Worm (Caenorhabditis elegans) whole organism, midembryonic: ENCODE measurements around the gene abts-4.

Source experiments
- T22C8.4 ChIP-seq: fragments of 200-800 bp; sonication (Bioruptor generic); IDR thresholded peaks from 2 replicates; pipeline ENCODE4 v1.3.6; 2022; ENCODE audit warnings: missing genetic modification characterization, missing compliant biosample characterization
- cog-1 ChIP-seq: sonication (generic microtip); optimal IDR thresholded peaks from 2 replicates; lab custom pipeline; 2016; ENCODE audit warnings: missing genetic modification characterization, missing compliant biosample characterization
- flt-1 ChIP-seq: fragments of 200-800 bp; sonication (Bioruptor generic); IDR thresholded peaks from 2 replicates; pipeline ENCODE4 v1.3.6; 2022; ENCODE audit warnings: missing genetic modification characterization, missing compliant biosample characterization
- klf-2 ChIP-seq: fragments of 200-800 bp; sonication (Bioruptor generic); conservative IDR thresholded peaks from 2 replicates; pipeline ENCODE4 v1.3.6; 2022; ENCODE audit warnings: missing genetic modification reagents, missing genetic modification characterization, missing compliant biosample characterization
- med-1 ChIP-seq: sonication (generic microtip); optimal IDR thresholded peaks from 2 replicates; lab custom pipeline; 2017; ENCODE audit warnings: missing genetic modification characterization, mild to moderate bottlenecking, missing compliant biosample characterization, antibody characterized with exemption, missing genetic modification reagents; ENCODE audit not compliant: insufficient read depth
- ref-1 ChIP-seq: fragments of 200-800 bp; sonication (Bioruptor generic); conservative IDR thresholded peaks from 2 replicates; pipeline ENCODE4 v1.3.6; 2022; ENCODE audit warnings: missing genetic modification reagents, missing genetic modification characterization, missing compliant biosample characterization
- tab-1 ChIP-seq: fragments of 200-800 bp; sonication (Bioruptor generic); IDR thresholded peaks from 2 replicates; pipeline ENCODE4 v1.3.6; 2022; ENCODE audit warnings: missing genetic modification characterization, missing compliant biosample characterization
- ztf-23 ChIP-seq: fragments of 200-800 bp; sonication (Bioruptor generic); IDR thresholded peaks from 2 replicates; pipeline ENCODE4 v1.3.6; 2022; ENCODE audit warnings: missing genetic modification reagents, missing genetic modification characterization, missing compliant biosample characterization
- ztf-29 ChIP-seq: fragments of 200-800 bp; sonication (Bioruptor generic); IDR thresholded peaks from 2 replicates; pipeline ENCODE4 v1.3.6; 2022; ENCODE audit warnings: missing genetic modification reagents, missing genetic modification characterization, missing compliant biosample characterization

abts-4 gene

DNA sequence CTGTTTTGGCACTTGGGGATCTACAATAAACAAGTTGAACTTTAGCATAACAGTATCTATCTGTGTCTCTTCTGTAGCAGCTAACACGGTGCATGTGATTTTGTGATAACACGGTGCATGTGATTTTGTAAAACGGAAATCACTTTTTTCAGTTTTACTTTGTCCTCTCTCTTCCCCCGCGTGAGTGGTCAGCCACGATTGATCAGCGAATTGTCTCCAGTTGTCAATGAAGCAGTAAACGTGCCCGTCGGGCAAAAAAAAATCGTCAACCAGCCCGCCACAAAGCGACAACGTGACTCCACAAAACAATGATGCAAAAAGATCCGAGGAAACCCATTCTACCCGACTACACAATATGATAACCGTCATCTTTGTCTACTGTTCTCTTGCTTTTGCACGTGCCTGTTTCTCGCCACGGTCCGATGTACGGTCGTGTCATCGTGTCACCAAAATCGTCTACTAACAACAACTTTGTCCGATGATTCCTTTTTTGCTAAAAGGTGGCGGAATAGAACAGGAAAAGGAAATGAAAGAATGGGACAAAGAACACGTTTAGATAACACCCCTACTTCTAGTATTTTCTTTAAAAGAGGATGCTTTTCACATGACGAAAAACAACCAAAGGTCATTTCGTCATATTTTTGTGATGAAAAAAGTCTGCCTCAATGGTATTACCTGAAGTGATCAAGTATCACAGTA is 12.3 kb downstream of the abts-4 start:
- no peak for TF ChIP-seq ztf-23 (GFP tag; lab: Robert Waterston, UW)
- no peak for TF ChIP-seq ref-1 (GFP tag; lab: Robert Waterston, UW)
- no peak for TF ChIP-seq T22C8.4
- TF ChIP-seq cog-1 (tag; lab: Kevin White, UChicago), result no peak
- TF ChIP-seq tab-1 (GFP tag; lab: Robert Waterston, UW), result no peak
- no peak for TF ChIP-seq klf-2 (GFP tag; lab: Robert Waterston, UW)
- TF ChIP-seq ztf-29 (GFP tag; lab: Robert Waterston, UW), result no peak
- no peak for TF ChIP-seq med-1 (GFP tag; lab: Kevin White, UChicago)
- no peak for TF ChIP-seq flt-1 (GFP tag; lab: Robert Waterston, UW)

DNA sequence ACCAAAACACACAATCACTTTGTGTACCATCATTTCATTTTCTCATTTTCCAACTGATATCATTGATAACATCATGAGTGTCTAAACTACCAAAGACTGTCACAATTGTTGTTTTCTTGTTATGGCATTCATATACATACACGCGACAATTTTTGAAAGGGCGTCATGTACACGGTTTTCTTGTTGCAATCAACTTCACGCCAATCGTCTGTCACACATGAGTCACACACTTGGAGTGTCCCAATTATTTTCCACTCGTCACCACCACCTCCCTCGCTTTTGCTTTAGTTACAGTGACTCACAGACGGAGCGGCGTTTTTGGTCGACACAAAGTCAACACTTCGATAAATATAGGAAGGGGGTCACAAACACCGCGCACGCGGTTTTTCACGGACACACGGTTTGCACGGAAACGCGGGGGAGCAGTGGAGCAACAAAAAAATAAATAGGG is 13.6 kb downstream of the abts-4 start:
- TF ChIP-seq klf-2 (GFP tag; lab: Robert Waterston, UW) (no peak), T22C8.4 (no peak), ref-1 (GFP tag; lab: Robert Waterston, UW) (no peak)

DNA sequence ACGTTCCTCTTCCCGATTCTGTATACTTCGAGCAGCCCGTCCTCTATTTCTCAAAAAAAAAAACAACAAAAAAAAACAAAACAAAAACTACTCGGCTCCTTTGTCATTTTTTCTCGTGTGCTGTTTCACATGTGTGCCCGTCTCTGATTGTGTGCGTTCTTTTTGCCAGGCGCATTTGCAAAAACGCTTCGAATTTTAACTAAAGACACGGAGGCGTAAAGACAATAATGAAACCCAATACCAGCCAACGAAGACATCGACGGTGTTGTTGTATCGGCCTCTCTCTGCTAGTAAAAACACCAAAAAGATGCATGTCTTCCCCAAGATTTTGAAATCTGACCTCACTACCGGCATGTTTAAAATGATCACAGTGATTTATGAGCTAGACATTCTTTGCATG is 14.7 kb downstream of the abts-4 start:
- TF ChIP-seq ztf-23 (GFP tag; lab: Robert Waterston, UW) (no peak), ztf-29 (GFP tag; lab: Robert Waterston, UW) (no peak)

DNA sequence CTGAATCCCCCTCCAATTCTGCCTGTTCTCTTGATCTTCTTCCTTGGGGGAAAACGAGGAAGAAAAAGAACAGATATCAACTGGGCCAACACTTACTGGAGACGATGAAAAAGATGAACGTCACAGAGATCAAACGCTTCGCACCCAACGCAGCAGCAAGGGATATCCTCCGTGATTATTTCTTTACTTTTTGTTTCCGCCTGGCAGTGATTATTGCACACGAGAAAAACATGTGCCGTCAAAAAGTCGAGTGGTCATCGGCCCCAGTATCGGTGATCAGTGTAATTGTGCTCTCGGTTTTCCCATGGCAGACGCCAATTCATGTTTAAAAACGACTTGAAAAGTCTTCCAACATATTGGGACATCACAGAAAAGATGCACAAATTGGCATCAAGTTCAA is 16.0 kb downstream of the abts-4 start:
- no peak for TF ChIP-seq tab-1 (GFP tag; lab: Robert Waterston, UW)
- no peak for TF ChIP-seq ztf-23 (GFP tag; lab: Robert Waterston, UW)
- no peak for TF ChIP-seq cog-1 (tag; lab: Kevin White, UChicago)
- no peak for TF ChIP-seq T22C8.4
- no peak for TF ChIP-seq klf-2 (GFP tag; lab: Robert Waterston, UW)
- TF ChIP-seq flt-1 (GFP tag; lab: Robert Waterston, UW), result no peak
- no peak for TF ChIP-seq ztf-29 (GFP tag; lab: Robert Waterston, UW)
- no peak for TF ChIP-seq ref-1 (GFP tag; lab: Robert Waterston, UW)
- no peak for TF ChIP-seq med-1 (GFP tag; lab: Kevin White, UChicago)

DNA sequence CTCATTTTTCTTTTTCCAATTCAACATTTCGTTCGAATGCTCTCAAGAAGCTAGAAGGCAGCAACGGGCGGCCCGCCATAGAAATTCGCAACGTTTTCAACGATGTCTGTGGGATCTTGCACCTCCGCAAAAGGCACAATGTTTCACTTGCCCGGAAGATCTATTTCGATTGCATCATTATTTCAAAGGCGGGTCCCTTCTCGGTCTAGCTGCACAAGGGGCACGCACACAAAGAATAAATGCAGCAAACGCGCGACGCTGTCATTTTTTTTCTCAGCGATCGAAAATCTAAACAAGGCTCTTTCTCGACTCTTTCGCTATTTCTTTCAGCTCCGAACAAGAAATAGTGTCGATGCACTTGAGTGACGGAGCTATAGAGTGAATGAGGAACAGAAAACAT is 16.6 kb downstream of the abts-4 start:
- TF ChIP-seq ref-1 (GFP tag; lab: Robert Waterston, UW) (no peak), ztf-29 (GFP tag; lab: Robert Waterston, UW) (no peak), T22C8.4 (no peak), med-1 (GFP tag; lab: Kevin White, UChicago) (no peak), cog-1 (tag; lab: Kevin White, UChicago) (no peak), tab-1 (GFP tag; lab: Robert Waterston, UW) (no peak), klf-2 (GFP tag; lab: Robert Waterston, UW) (no peak), ztf-23 (GFP tag; lab: Robert Waterston, UW) (no peak)

DNA sequence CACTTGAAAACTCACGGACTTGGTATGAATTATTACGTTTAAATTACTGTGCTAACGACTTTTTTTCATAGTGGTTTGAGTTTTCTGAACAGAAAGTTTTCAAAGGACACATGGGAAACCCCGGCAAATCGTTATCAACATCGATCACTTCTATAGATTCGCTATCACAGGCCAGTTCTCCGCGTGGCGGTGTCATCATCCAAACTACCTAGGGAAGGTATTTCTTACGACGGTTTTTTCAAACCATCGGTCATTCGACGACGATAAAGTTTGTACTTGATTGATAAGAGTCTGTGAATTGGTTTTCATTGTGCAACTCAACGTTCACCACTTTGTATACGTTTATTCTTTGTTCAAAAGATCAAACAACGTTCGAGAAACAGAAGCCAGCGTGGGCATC is 17.0 kb downstream of the abts-4 start:
- TF ChIP-seq T22C8.4, result no peak
- TF ChIP-seq flt-1 (GFP tag; lab: Robert Waterston, UW), result no peak
- no peak for TF ChIP-seq ztf-23 (GFP tag; lab: Robert Waterston, UW)
- no peak for TF ChIP-seq ref-1 (GFP tag; lab: Robert Waterston, UW)
- no peak for TF ChIP-seq tab-1 (GFP tag; lab: Robert Waterston, UW)
- no peak for TF ChIP-seq cog-1 (tag; lab: Kevin White, UChicago)

DNA sequence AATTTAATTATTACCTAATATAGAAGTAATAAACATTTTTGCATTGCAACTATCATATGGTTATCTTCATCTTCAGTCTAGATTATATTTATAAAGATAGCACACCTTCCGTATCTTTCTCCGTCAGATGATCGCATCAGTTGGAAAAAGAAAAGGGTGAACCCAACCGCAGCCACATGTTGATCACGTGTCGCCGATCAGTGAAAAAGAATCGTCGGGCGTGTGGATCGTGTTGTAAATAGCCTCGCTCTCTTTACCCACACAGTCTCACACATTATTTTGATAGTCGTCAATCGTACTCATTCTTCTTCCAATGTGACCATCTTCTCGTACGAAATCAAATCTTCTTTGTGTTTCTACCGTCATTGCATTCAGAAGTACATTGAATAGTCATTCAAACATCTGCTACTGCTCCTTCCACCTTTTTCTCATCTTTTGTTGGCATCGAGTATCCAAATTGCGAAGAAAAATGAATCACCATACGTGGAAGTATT is 17.6 kb downstream of the abts-4 start:
- TF ChIP-seq cog-1 (tag; lab: Kevin White, UChicago), result peak; percentile 14
- TF ChIP-seq tab-1 (GFP tag; lab: Robert Waterston, UW), result no peak
- TF ChIP-seq flt-1 (GFP tag; lab: Robert Waterston, UW), result no peak

DNA sequence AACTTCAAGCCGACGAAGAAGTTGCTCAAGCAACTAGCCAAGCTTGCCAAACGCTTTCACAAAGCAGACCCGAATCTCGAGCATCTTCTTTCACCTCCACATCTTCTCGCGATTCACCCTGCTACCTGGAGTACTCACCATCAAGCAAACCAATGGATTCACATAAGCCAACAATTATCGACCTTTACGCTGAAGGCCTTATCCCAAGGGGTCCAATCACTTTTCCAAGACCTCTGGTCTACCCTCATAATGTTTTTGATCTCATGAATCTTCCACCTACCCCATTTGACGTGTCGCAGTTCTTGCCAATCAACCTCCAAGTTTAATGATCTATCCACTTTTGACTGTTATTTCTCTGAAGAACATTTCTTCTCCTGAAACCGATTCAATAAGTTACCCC is 18.2 kb downstream of the abts-4 start:
- TF ChIP-seq cog-1 (tag; lab: Kevin White, UChicago), result no peak
- TF ChIP-seq ztf-23 (GFP tag; lab: Robert Waterston, UW), result no peak
- TF ChIP-seq med-1 (GFP tag; lab: Kevin White, UChicago), result no peak
- TF ChIP-seq T22C8.4, result no peak
- no peak for TF ChIP-seq flt-1 (GFP tag; lab: Robert Waterston, UW)
- TF ChIP-seq tab-1 (GFP tag; lab: Robert Waterston, UW), result no peak
- no peak for TF ChIP-seq klf-2 (GFP tag; lab: Robert Waterston, UW)
- TF ChIP-seq ref-1 (GFP tag; lab: Robert Waterston, UW), result no peak
- no peak for TF ChIP-seq ztf-29 (GFP tag; lab: Robert Waterston, UW)

DNA sequence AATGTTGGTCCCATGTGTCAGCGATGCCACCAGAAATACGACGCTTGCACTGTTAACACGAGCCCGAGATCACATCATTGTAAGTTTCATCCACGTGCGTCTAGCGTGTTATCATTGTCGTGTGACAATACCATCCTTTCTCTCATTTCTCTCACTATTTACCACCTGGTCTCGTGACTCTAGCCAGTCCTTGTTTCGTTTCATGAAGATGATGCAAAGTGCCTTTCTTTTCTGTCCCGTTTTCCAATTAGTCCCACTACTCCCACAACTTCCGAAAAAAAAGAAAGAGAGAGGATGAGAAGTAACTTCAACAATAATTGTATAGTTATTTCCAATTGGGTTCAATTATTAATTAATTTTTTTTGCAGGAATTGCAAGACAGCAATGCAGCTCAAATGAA is 18.6 kb downstream of the abts-4 start:
- no peak for TF ChIP-seq klf-2 (GFP tag; lab: Robert Waterston, UW)
- no peak for TF ChIP-seq ref-1 (GFP tag; lab: Robert Waterston, UW)
- no peak for TF ChIP-seq flt-1 (GFP tag; lab: Robert Waterston, UW)
- no peak for TF ChIP-seq tab-1 (GFP tag; lab: Robert Waterston, UW)
- TF ChIP-seq cog-1 (tag; lab: Kevin White, UChicago), result no peak
- no peak for TF ChIP-seq T22C8.4
- no peak for TF ChIP-seq med-1 (GFP tag; lab: Kevin White, UChicago)
- TF ChIP-seq ztf-29 (GFP tag; lab: Robert Waterston, UW), result no peak
- TF ChIP-seq ztf-23 (GFP tag; lab: Robert Waterston, UW), result no peak
